Worm (Caenorhabditis elegans) whole organism, L4 larva: ENCODE results near the gene C06C6.8.

ENCODE experiments used
- D1046.2 ChIP-seq: fragments of 200-800 bp; sonication (Bioruptor generic); IDR thresholded peaks from 2 replicates; pipeline ENCODE4 v1.3.6; 2022; ENCODE audit warnings: missing genetic modification characterization, missing compliant biosample characterization
- F37D6.2 ChIP-seq: sonication (generic microtip); optimal IDR thresholded peaks from 2 replicates; lab custom pipeline; 2016; ENCODE audit warnings: mild to moderate bottlenecking, missing genetic modification characterization, missing compliant biosample characterization
- F49E8.2 ChIP-seq: sonication (generic microtip); optimal IDR thresholded peaks from 2 replicates; lab custom pipeline; 2016; ENCODE audit warnings: missing compliant biosample characterization, mild to moderate bottlenecking, missing genetic modification characterization, borderline replicate concordance
- Y105C5A.15 ChIP-seq: fragments of 200-800 bp; sonication (Bioruptor generic); IDR thresholded peaks from 2 replicates; pipeline ENCODE4 v1.3.6; 2022; ENCODE audit warnings: missing genetic modification characterization, missing compliant biosample characterization
- Y75B8A.6 ChIP-seq: fragments of 200-800 bp; sonication (Bioruptor generic); IDR thresholded peaks from 2 replicates; pipeline ENCODE4 v1.3.6; 2022; ENCODE audit warnings: missing genetic modification reagents, missing genetic modification characterization, missing compliant biosample characterization
- ZK337.2 ChIP-seq: fragments of 200-800 bp; sonication (Bioruptor generic); IDR thresholded peaks from 2 replicates; pipeline ENCODE4 v1.3.6; 2022; ENCODE audit warnings: missing genetic modification reagents, missing genetic modification characterization, missing compliant biosample characterization
- aha-1 ChIP-seq: fragments of 150-350 bp; peaks from one replicate; lab custom pipeline; 2014; ENCODE audit warnings: missing biosample characterization, missing genetic modification characterization
- attf-4 ChIP-seq: sonication (generic microtip); optimal IDR thresholded peaks from 3 replicates; lab custom pipeline; 2017; ENCODE audit warnings: missing biosample characterization, missing genetic modification characterization
- ceh-28 ChIP-seq: fragments of 150-350 bp; optimal IDR thresholded peaks from 2 replicates; lab custom pipeline; 2014; ENCODE audit warnings: missing biosample characterization, missing genetic modification reagents, missing genetic modification characterization
- ceh-44 ChIP-seq: fragments of 200-800 bp; sonication (Bioruptor generic); IDR thresholded peaks from 2 replicates; pipeline ENCODE4 v1.3.6; 2022; ENCODE audit warnings: missing genetic modification reagents, missing genetic modification characterization, missing compliant biosample characterization
- ceh-62 ChIP-seq: sonication (generic microtip); optimal IDR thresholded peaks from 2 replicates; lab custom pipeline; 2017; ENCODE audit warnings: missing biosample characterization, missing genetic modification characterization
- ceh-82 ChIP-seq: sonication (generic microtip); optimal IDR thresholded peaks from 2 replicates; lab custom pipeline; 2017; ENCODE audit warnings: missing biosample characterization, missing genetic modification characterization
- dmd-6 ChIP-seq: fragments of 200-800 bp; sonication (Bioruptor generic); IDR thresholded peaks from 2 replicates; pipeline ENCODE4 v1.3.6; 2022; ENCODE audit warnings: missing genetic modification reagents, missing genetic modification characterization, missing compliant biosample characterization
- egl-27 ChIP-seq: sonication (generic microtip); optimal IDR thresholded peaks from 3 replicates; lab custom pipeline; 2017; ENCODE audit warnings: missing biosample characterization, missing genetic modification reagents, missing genetic modification characterization
- hlh-11 ChIP-seq: fragments of 200-800 bp; sonication (Bioruptor generic); optimal IDR thresholded peaks from 2 replicates; lab custom pipeline; 2018; ENCODE audit warnings: mild to moderate bottlenecking, missing genetic modification characterization, missing compliant biosample characterization
- hlh-30 ChIP-seq: sonication (generic microtip); optimal IDR thresholded peaks from 2 replicates; lab custom pipeline; 2017; ENCODE audit warnings: antibody characterized with exemption, mild to moderate bottlenecking, missing genetic modification characterization, missing compliant biosample characterization; ENCODE audit not compliant: insufficient read depth
- hmg-1.1 ChIP-seq: fragments of 200-800 bp; sonication (Bioruptor generic); IDR thresholded peaks from 2 replicates; pipeline ENCODE4 v1.3.6; 2022; ENCODE audit warnings: missing genetic modification reagents, missing genetic modification characterization, missing compliant biosample characterization
- lin-1 ChIP-seq: fragments of 200-800 bp; sonication (Bioruptor generic); IDR thresholded peaks from 2 replicates; pipeline ENCODE4 v1.3.6; 2022; ENCODE audit warnings: missing genetic modification reagents, missing genetic modification characterization, missing compliant biosample characterization
- lin-38 ChIP-seq: fragments of 200-800 bp; sonication (Bioruptor generic); IDR thresholded peaks from 2 replicates; pipeline ENCODE4 v1.3.6; 2022; ENCODE audit warnings: missing genetic modification reagents, missing genetic modification characterization, missing compliant biosample characterization
- lin-39 ChIP-seq: fragments of 150-350 bp; optimal IDR thresholded peaks from 2 replicates; lab custom pipeline; 2014; ENCODE audit warnings: missing biosample characterization, missing genetic modification reagents, missing genetic modification characterization
- madf-9 ChIP-seq: fragments of 200-800 bp; sonication (Bioruptor generic); conservative IDR thresholded peaks from 2 replicates; pipeline ENCODE4 v1.3.6; 2022; ENCODE audit warnings: missing genetic modification reagents, missing genetic modification characterization, missing compliant biosample characterization
- mdt-29 ChIP-seq: fragments of 200-800 bp; sonication (Bioruptor generic); IDR thresholded peaks from 2 replicates; pipeline ENCODE4 v1.3.6; 2022; ENCODE audit warnings: missing genetic modification reagents, missing genetic modification characterization, missing compliant biosample characterization
- mep-1 ChIP-seq: fragments of 150-350 bp; sonication (generic microtip); optimal IDR thresholded peaks from 3 replicates; lab custom pipeline; 2014; ENCODE audit warnings: missing biosample characterization, missing genetic modification characterization
- nhr-10 ChIP-seq: fragments of 150-350 bp; optimal IDR thresholded peaks from 2 replicates; lab custom pipeline; 2014; ENCODE audit warnings: missing biosample characterization, missing genetic modification characterization
- nhr-25 ChIP-seq: sonication (generic microtip); optimal IDR thresholded peaks from 2 replicates; lab custom pipeline; 2017; ENCODE audit warnings: missing genetic modification characterization, mild to moderate bottlenecking, missing compliant biosample characterization, antibody characterized with exemption, moderate library complexity, borderline replicate concordance; ENCODE audit not compliant: insufficient read depth
- nhr-42 ChIP-seq: fragments of 200-800 bp; sonication (Bioruptor generic); IDR thresholded peaks from 2 replicates; pipeline ENCODE4 v1.3.6; 2022; ENCODE audit warnings: missing genetic modification characterization, missing compliant biosample characterization
- nhr-48 ChIP-seq: sonication (generic microtip); optimal IDR thresholded peaks from 2 replicates; lab custom pipeline; 2016; ENCODE audit warnings: mild to moderate bottlenecking, missing genetic modification characterization, missing compliant biosample characterization
- nhr-6 ChIP-seq: fragments of 150-350 bp; optimal IDR thresholded peaks from 2 replicates; lab custom pipeline; 2014; ENCODE audit warnings: missing biosample characterization, missing genetic modification characterization
- nhr-77 ChIP-seq: fragments of 150-350 bp; optimal IDR thresholded peaks from 2 replicates; lab custom pipeline; 2014; ENCODE audit warnings: missing biosample characterization, missing genetic modification characterization
- php-3 ChIP-seq: fragments of 200-800 bp; sonication (Bioruptor generic); IDR thresholded peaks from 2 replicates; pipeline ENCODE4 v1.3.6; 2022; ENCODE audit warnings: missing genetic modification reagents, missing genetic modification characterization, missing compliant biosample characterization
- pqm-1 ChIP-seq: sonication (generic microtip); optimal IDR thresholded peaks from 2 replicates; lab custom pipeline; 2017; ENCODE audit warnings: missing biosample characterization, missing genetic modification characterization
- rbr-2 ChIP-seq: sonication (generic microtip); optimal IDR thresholded peaks from 2 replicates; lab custom pipeline; 2016; ENCODE audit warnings: missing genotype, missing genetic modification characterization, missing compliant biosample characterization
- set-16 ChIP-seq: fragments of 200-800 bp; sonication (Bioruptor generic); IDR thresholded peaks from 2 replicates; pipeline ENCODE4 v1.3.6; 2022; ENCODE audit warnings: missing genetic modification reagents, missing genetic modification characterization, missing compliant biosample characterization
- snpc-1.2 ChIP-seq: fragments of 200-800 bp; sonication (Bioruptor generic); IDR thresholded peaks from 2 replicates; pipeline ENCODE4 v1.3.6; 2022; ENCODE audit warnings: missing genetic modification reagents, missing genetic modification characterization, missing compliant biosample characterization
- snpc-4 ChIP-seq: fragments of 150-350 bp; optimal IDR thresholded peaks from 2 replicates; lab custom pipeline; 2014; ENCODE audit warnings: missing biosample characterization, missing genetic modification characterization
- tra-1 ChIP-seq: fragments of 200-800 bp; sonication (Bioruptor generic); IDR thresholded peaks from 2 replicates; pipeline ENCODE4 v1.3.6; 2022; ENCODE audit warnings: missing genetic modification reagents, missing genetic modification characterization, missing compliant biosample characterization
- unc-39 ChIP-seq: sonication (generic microtip); optimal IDR thresholded peaks from 2 replicates; lab custom pipeline; 2017; ENCODE audit warnings: missing biosample characterization, missing genetic modification characterization
- zfp-2 ChIP-seq: sonication (generic microtip); optimal IDR thresholded peaks from 2 replicates; lab custom pipeline; 2016; ENCODE audit warnings: mild to moderate bottlenecking, missing genetic modification characterization, missing compliant biosample characterization
- zfp-3 ChIP-seq: fragments of 200-800 bp; sonication (Bioruptor generic); conservative IDR thresholded peaks from 2 replicates; pipeline ENCODE4 v1.3.6; 2022; ENCODE audit warnings: missing genetic modification reagents, missing genetic modification characterization, missing compliant biosample characterization
- zip-2 ChIP-seq: fragments of 150-350 bp; optimal IDR thresholded peaks from 2 replicates; lab custom pipeline; 2014; ENCODE audit warnings: missing biosample characterization, missing genetic modification characterization
- ztf-7 ChIP-seq: fragments of 150-350 bp; optimal IDR thresholded peaks from 2 replicates; lab custom pipeline; 2014; ENCODE audit warnings: missing biosample characterization, missing genetic modification characterization

The C06C6.8 gene

DNA sequence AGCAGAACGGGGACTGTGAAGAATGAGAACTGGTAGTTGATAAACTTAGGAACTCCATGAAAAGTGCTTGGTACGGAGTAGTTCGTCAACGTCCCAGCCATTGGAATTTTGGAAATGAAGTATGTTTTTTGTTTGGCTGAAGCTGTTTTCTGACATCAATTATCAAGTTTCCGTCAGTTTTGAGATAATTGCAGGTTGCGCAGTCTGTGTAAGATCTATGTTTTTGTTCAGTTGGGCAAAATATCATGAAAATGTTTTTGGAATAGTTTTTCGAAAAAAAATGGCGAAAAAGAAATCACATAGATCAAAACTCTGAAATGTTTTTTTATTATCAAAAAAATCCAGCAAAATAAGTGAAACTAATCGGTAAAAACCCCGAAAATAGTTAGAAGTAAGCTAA, 22.1 kb upstream of the C06C6.8 start, which contains the start of gene sru-22:
Gene sru-22, minus strand, starts transcription at position 101 of the 400 bp plus-strand sequence.
- no peak for TF ChIP-seq hlh-30
- no peak for TF ChIP-seq ceh-44 (GFP tag; lab: Robert Waterston, UW)
- no peak for TF ChIP-seq nhr-25 (tag; lab: Kevin White, UChicago)
- no peak for TF ChIP-seq ceh-62
- TF ChIP-seq egl-27, result no peak
- peak; percentile 4 for TF ChIP-seq aha-1 (tag; lab: Kevin White, UChicago)
- TF ChIP-seq madf-9 (GFP tag; lab: Robert Waterston, UW), result no peak
- TF ChIP-seq hlh-11 (tag; lab: Kevin White, UChicago), result no peak
- TF ChIP-seq, all 104 proteins: peak for 1

ce11 chrV:15975845-15976244, 21.1 kb upstream of the C06C6.8 start, which contains the start of gene clec-232:
clec-232 (plus strand) TSS chrV:15976145.
- no peak for TF ChIP-seq mep-1 (tag; lab: Kevin White, UChicago)

DNA sequence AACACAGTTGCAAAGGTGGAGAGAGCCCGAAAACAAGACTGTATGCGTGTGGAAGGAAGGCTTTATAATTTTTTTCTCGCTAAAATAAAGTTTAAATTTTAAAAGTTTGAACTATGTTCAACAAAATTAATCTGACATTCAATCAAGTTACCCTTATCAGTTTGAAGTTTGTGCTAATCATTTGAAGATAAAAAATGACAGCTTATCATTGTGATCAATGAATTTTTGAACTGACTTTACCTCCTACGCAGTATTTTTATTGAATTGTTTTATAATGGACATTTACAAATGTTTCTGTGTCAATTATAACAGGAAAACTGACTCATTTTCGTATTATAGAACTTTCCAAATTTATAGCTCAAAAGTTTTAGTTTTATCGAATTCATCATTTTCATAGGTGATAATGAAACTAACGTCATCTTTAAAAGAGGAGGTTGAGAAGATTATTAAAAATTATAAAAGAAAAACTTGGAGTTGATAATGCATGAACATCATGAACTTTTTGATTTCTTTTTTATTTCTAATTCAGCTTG, 18.6 kb upstream of the C06C6.8 start, which contains the start of gene oac-20:
Gene oac-20, plus strand, starts transcription at position 483 of the 533 bp plus-strand sequence.
- TF ChIP-seq lin-1 (GFP tag; lab: Robert Waterston, UW) (no peak), nhr-10 (tag; lab: Kevin White, UChicago) (no peak), hmg-1.1 (no peak), mdt-29 (GFP tag; lab: Robert Waterston, UW) (no peak), unc-39 (tag; lab: Kevin White, UChicago) (no peak), ceh-82 (no peak), lin-38 (GFP tag; lab: Robert Waterston, UW) (no peak), Y105C5A.15 (no peak), pqm-1 (tag; lab: Kevin White, UChicago) (peak; percentile 90), F49E8.2 (tag; lab: Kevin White, UChicago) (no peak), rbr-2 (tag; lab: Kevin White, UChicago) (no peak), nhr-77 (tag; lab: Kevin White, UChicago) (peak; percentile 61), lin-39 (tag; lab: Kevin White, UChicago) (no peak), snpc-1.2 (GFP tag; lab: Robert Waterston, UW) (no peak), nhr-25 (tag; lab: Kevin White, UChicago) (no peak), madf-9 (GFP tag; lab: Robert Waterston, UW) (no peak), tra-1 (GFP tag; lab: Robert Waterston, UW) (0 out of 2 replicates have a peak, but pooled peaks have one; percentile 58), Y75B8A.6 (no peak), zfp-3 (GFP tag; lab: Robert Waterston, UW) (no peak), dmd-6 (GFP tag; lab: Robert Waterston, UW) (peak; percentile 96), D1046.2 (GFP tag; lab: Robert Waterston, UW) (no peak), zip-2 (tag; lab: Kevin White, UChicago) (no peak), snpc-4 (tag; lab: Kevin White, UChicago) (no peak), ceh-28 (no peak), attf-4 (no peak), ztf-7 (tag; lab: Kevin White, UChicago) (no peak), set-16 (no peak), zfp-2 (no peak), ZK337.2 (GFP tag; lab: Robert Waterston, UW) (no peak), nhr-6 (no peak), F37D6.2 (no peak), php-3 (GFP tag; lab: Robert Waterston, UW) (peak; percentile 66), nhr-48 (tag; lab: Kevin White, UChicago) (peak; percentile 16), nhr-42 (no peak)
- TF ChIP-seq, all 104 proteins: peak for 6
